Worm (Caenorhabditis elegans): ENCODE data around the gene imp-3.
A peak's percentile ranks its signal among the peaks of the same experiment; 100 is the strongest.

The imp-3 gene

ce11 chrIV:7817852-7818251 lies 28.4 kb upstream of the imp-3 start, which contains the start of gene ric-3 (continued):
- TF ChIP-seq ama-1 (optimal IDR thresholded peaks at IDR 0.05) = no peak
- no peak for TF ChIP-seq skn-1 (tag; optimal IDR thresholded peaks at IDR 0.05)

- TF ChIP-seq blmp-1 (tag; optimal IDR thresholded peaks at IDR 0.05; ENCODE audit: insufficient read depth) = no peak
- TF ChIP-seq gmeb-1 (tag; optimal IDR thresholded peaks at IDR 0.05) = peak; percentile 88
- TF ChIP-seq C34F6.9 (tag; optimal IDR thresholded peaks at IDR 0.05) = peak; percentile 13
- TF ChIP-seq lsy-2 (tag; optimal IDR thresholded peaks at IDR 0.05) = peak in 1 of 2 experiments; percentile 56
- TF ChIP-seq crh-2 (tag; optimal IDR thresholded peaks at IDR 0.05) = peak; percentile 20
- TF ChIP-seq unc-39 (tag; optimal IDR thresholded peaks at IDR 0.05) = no peak
- peak; percentile 43 for TF ChIP-seq nhr-129 (tag; optimal IDR thresholded peaks at IDR 0.05)
- TF ChIP-seq nhr-12 (tag; optimal IDR thresholded peaks at IDR 0.05) = no peak
- TF ChIP-seq unc-55 (GFP tag; optimal IDR thresholded peaks at IDR 0.05) = peak; percentile 41
- no peak for TF ChIP-seq mab-5 (tag; optimal IDR thresholded peaks at IDR 0.05)
- no peak for TF ChIP-seq nhr-25 (tag; optimal IDR thresholded peaks at IDR 0.05)
- TF ChIP-seq unc-62 (GFP tag; optimal IDR thresholded peaks at IDR 0.05) = no peak
- peak; percentile 16 for TF ChIP-seq sma-9 (GFP tag; optimal IDR thresholded peaks at IDR 0.05)
- no peak for TF ChIP-seq sma-9 (tag; optimal IDR thresholded peaks at IDR 0.05)
- peak; percentile 57 for TF ChIP-seq sma-3 (GFP tag; optimal IDR thresholded peaks at IDR 0.05)
Measured at ce11 chrIV:7816402-7817102, 27.1 kb upstream of the imp-3 start.

DNA sequence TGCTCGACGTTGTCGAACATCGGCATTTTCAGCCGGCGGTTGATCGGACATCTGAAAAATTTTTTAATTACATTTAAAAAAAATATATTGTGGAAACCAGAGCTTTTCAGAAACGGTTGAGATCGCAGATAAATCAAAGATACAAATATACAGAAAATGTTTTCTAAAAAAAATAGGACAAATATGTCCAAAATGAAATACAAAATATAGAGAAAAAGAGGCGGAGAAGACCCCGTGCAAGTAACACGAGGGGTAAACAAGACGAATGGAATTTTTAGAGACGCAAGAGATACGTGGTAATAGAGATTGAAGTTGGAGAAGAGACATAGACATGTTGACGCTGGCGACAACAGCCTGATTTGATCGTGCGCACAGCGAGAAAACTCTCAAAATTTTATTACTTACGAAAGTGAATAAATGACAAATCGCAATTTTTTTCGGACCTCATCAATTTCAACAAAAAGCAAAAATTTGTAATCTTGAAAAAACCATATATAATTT lies 26.3 kb upstream of the imp-3 start, which contains the start of gene cdgs-1:
TSS of gene cdgs-1 (minus strand) at position 51 of the 501 bp plus-strand sequence.
- TF ChIP-seq unc-39 (tag; optimal IDR thresholded peaks at IDR 0.05) (no peak), snpc-4 (tag; optimal IDR thresholded peaks at IDR 0.05) (no peak), dmd-4 (tag; optimal IDR thresholded peaks at IDR 0.05) (no peak), nhr-25 (tag; optimal IDR thresholded peaks at IDR 0.05) (peak; percentile 30), unc-55 (GFP tag; optimal IDR thresholded peaks at IDR 0.05) (peak; percentile 57), ztf-4 (tag; optimal IDR thresholded peaks at IDR 0.05) (no peak), F13H6.1 (tag; optimal IDR thresholded peaks at IDR 0.05) (peak; percentile 19), mab-5 (tag; optimal IDR thresholded peaks at IDR 0.05) (no peak), elt-1 (tag; optimal IDR thresholded peaks at IDR 0.05) (no peak), peb-1 (tag; optimal IDR thresholded peaks at IDR 0.05) (no peak), crh-2 (tag; optimal IDR thresholded peaks at IDR 0.05) (peak; percentile 75), R02D3.7 (tag; optimal IDR thresholded peaks at IDR 0.05) (no peak), nhr-21 (tag; optimal IDR thresholded peaks at IDR 0.05) (no peak), elt-3 (tag; optimal IDR thresholded peaks at IDR 0.05) (no peak), fos-1 (tag; optimal IDR thresholded peaks at IDR 0.05) (peak; percentile 20), mbf-1 (tag; optimal IDR thresholded peaks at IDR 0.05) (no peak), blmp-1 (tag; optimal IDR thresholded peaks at IDR 0.05; ENCODE audit: insufficient read depth) (no peak), nhr-129 (tag; optimal IDR thresholded peaks at IDR 0.05) (peak; percentile 77), unc-62 (GFP tag; optimal IDR thresholded peaks at IDR 0.05) (no peak), sma-9 (GFP tag; optimal IDR thresholded peaks at IDR 0.05) (peak; percentile 63), sma-9 (tag; optimal IDR thresholded peaks at IDR 0.05) (no peak), lin-11 (tag; optimal IDR thresholded peaks at IDR 0.05) (no peak), mdl-1 (tag; optimal IDR thresholded peaks at IDR 0.05) (peak; percentile 62 to 64), nhr-11 (tag; optimal IDR thresholded peaks at IDR 0.05) (no peak), C34F6.9 (tag; optimal IDR thresholded peaks at IDR 0.05) (peak; percentile 73), lsy-2 (tag; optimal IDR thresholded peaks at IDR 0.05) (peak in 1 of 2 experiments; percentile 59), alr-1 (tag; optimal IDR thresholded peaks at IDR 0.05) (no peak), sem-4 (tag; optimal IDR thresholded peaks at IDR 0.05) (no peak)

DNA sequence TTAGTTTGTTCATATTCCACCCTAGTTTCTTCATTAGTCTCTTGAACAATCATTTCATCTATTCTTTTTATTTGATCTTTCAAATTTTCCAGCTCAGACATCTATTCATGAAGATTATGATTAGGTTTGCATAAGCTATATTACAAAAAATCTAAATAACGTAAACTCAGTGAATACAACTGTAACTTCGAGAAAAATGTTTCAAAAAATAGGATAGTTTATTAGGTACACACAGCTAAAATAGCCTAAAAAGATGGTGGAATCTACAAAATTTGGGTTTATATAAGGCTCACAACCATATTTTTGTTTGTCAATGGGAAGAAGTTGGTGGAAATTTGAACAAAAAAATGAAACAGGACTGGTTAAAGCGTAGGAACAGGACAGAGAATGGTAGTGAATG lies 23.3 kb upstream of the imp-3 start, which contains the start of gene zgpa-1:
TSS of gene zgpa-1 (minus strand) at position 101 of the 400 bp plus-strand sequence.
- TF ChIP-seq lin-13 (GFP tag; optimal IDR thresholded peaks at IDR 0.05) (no peak), mab-5 (tag; optimal IDR thresholded peaks at IDR 0.05) (no peak), egl-27 (tag; optimal IDR thresholded peaks at IDR 0.05) (no peak), ztf-4 (tag; optimal IDR thresholded peaks at IDR 0.05) (no peak), F13H6.1 (tag; optimal IDR thresholded peaks at IDR 0.05) (no peak), nhr-10 (tag; optimal IDR thresholded peaks at IDR 0.05) (no peak), zag-1 (tag; optimal IDR thresholded peaks at IDR 0.05) (no peak), crh-2 (tag; optimal IDR thresholded peaks at IDR 0.05) (no peak), nhr-77 (tag; optimal IDR thresholded peaks at IDR 0.05) (no peak), skn-1 (tag; optimal IDR thresholded peaks at IDR 0.05) (no peak), ceh-82 (tag; optimal IDR thresholded peaks at IDR 0.05) (no peak), C34F6.9 (tag; optimal IDR thresholded peaks at IDR 0.05) (no peak), ztf-11 (tag; optimal IDR thresholded peaks at IDR 0.05) (no peak), nhr-25 (tag; optimal IDR thresholded peaks at IDR 0.05) (no peak), alr-1 (tag; optimal IDR thresholded peaks at IDR 0.05) (no peak), unc-62 (GFP tag; optimal IDR thresholded peaks at IDR 0.05) (no peak), elt-3 (tag; optimal IDR thresholded peaks at IDR 0.05) (no peak), nhr-12 (tag; optimal IDR thresholded peaks at IDR 0.05) (no peak)
